Worm (Caenorhabditis elegans) whole organism, L4/young adult: Measurements from ENCODE around the gene ZK896.1.
"Not testable (repeated sequence)": the region's sequence is repeated elsewhere in the genome, so short reads cannot be mapped to it uniquely, and the experiment has no call there.

ENCODE experiments used
- W03F9.2 ChIP-seq: fragments of 150-350 bp; optimal IDR thresholded peaks from 2 replicates; lab custom pipeline; 2014; ENCODE audit warnings: missing biosample characterization, missing genetic modification characterization
- dao-5 ChIP-seq: sonication (generic microtip); optimal IDR thresholded peaks from 2 replicates; lab custom pipeline; 2016; ENCODE audit warnings: missing genotype, missing genetic modification characterization, moderate library complexity, missing compliant biosample characterization
- him-1 ChIP-seq: sonication (generic microtip); optimal IDR thresholded peaks from 2 replicates; lab custom pipeline; 2016; ENCODE audit warnings: missing genotype, missing genetic modification reagents, missing genetic modification characterization, missing compliant biosample characterization

Gene ZK896.1

DNA sequence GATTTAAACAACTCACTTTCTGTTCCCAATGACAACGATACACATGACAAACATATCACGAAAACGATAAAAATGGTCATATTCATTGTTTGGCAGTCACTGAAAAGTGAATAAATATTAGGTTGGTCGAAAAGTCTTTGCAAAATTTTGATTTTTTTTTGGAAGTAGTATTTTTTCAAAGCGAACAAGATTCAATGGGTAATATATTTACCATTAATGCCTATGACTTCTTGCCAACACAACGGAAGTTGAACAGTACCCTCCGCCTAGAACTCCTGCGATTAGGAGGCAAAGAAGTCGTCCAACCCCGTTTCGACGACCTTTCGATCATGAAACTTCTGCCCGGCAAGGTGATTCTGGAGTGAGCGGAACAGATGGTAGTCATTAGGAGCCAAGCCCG, at the start of gene ZK896.1:
Gene ZK896.1, minus strand, starts transcription at position 101 of the 400 bp plus-strand sequence.
- TF ChIP-seq W03F9.2, him-1, dao-5 (tag; lab: Kevin White, UChicago): not testable (repeated sequence)

DNA sequence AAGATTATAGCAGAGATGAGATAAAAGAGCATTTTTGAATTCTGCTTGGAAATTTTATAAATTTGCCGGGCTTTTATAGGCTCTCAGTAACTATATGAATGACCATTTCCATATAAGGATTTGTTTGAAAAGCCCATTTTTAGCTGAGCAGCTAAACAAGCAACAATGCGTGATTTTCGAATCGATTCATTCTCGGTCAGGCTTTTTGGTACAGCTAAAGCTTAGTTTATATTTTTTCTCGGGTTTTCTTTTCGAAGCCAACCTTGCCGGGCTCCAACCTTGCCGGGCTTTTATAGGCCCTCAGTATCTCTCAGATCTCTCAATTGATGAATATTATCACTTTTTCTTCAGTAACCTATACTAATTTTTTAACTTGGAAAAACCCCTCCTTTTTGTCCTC, 49.2 kb upstream of the ZK896.1 start, which contains the start of gene srlf-4:
Gene srlf-4, minus strand, starts transcription at position 101 of the 400 bp plus-strand sequence.
- no peak for TF ChIP-seq dao-5 (tag; lab: Kevin White, UChicago)
- no peak for TF ChIP-seq him-1 (tag; lab: Kevin White, UChicago)
- TF ChIP-seq W03F9.2 (tag; lab: Kevin White, UChicago), result no peak

DNA sequence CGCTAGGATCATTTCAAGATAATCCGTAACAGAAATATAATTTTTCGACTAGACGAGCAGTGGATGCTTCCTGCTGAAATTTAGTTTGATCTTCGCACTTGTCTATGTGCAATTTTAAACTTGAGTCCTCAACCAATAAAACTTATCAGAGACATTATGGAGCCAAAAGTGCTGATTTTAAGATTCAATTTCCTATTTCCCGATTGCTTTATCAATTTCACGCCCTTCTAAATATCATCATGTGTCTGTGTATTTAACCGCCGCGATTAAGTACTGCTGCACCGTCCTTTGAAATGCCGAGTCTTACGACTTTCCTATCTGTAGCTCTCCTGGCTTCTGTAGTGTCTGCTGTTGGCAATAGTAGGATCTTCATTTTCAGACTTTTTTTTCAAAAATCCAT, 45.9 kb upstream of the ZK896.1 start, which contains the start of gene C32H11.4:
Gene C32H11.4, plus strand, starts transcription at position 238 of the 400 bp plus-strand sequence.
- TF ChIP-seq W03F9.2 (tag; lab: Kevin White, UChicago), result no peak
- no peak for TF ChIP-seq him-1 (tag; lab: Kevin White, UChicago)
- no peak for TF ChIP-seq dao-5 (tag; lab: Kevin White, UChicago)

DNA sequence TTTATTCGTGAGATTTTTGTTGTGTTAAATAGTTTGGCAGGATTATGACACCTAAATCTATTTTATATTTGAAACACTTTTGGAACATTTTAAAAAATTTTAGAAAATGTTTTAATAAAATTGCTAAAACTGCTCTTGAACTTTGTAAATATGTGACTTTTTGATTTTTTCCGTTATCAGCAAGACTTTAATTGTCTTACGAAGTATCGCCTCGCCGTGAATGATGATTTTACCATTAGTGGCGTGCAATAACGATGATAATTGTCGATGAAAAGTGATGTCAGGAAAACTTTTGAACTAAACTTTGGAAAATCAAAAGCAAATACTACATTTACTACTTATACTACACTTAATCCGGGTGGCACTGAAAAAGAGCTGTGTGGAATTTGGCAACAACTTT, 45.4 kb upstream of the ZK896.1 start:
- no peak for TF ChIP-seq W03F9.2 (tag; lab: Kevin White, UChicago)
- TF ChIP-seq dao-5 (tag; lab: Kevin White, UChicago), result no peak
- no peak for TF ChIP-seq him-1 (tag; lab: Kevin White, UChicago)

DNA sequence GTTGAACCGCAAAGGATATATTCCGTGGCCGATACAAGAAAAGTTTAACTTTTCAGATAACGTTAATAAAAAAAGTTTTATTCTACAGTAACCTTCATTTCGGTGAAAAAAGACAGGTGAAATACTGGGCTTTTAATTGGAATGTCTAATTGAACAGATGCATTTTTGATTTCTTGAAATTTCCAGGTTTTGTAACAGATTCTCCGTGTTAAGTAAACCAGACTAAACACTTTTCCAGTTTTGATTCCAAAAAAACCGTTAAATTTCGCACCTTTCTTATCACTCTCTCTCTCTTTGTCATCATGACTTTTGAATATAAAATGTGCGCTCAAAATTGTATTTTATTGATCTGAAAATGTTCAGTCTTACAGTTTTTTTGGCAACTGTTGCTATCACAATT, 43.1 kb upstream of the ZK896.1 start, which contains the start of gene C32H11.3:
Gene C32H11.3, plus strand, starts transcription at position 301 of the 400 bp plus-strand sequence.
- TF ChIP-seq W03F9.2 (tag; lab: Kevin White, UChicago) (no peak), dao-5 (tag; lab: Kevin White, UChicago) (no peak), him-1 (tag; lab: Kevin White, UChicago) (no peak)

DNA sequence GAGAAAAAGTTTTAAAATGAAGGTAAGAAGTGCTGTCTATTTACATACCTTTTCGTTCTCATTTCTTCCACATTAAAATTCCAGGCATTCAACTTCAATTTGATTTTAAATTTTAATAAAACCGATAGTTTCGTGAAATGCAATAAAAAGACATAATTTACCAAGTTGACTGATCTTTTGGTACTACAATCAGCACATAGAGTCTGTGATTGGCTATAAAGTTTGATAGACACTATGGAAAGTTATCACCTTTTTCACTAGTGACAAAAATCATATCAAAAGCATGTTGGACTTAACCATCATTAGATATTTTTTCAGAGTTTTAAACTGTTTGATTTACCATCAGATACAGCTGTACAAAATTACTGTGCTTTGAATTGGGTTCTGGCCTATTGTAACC, 40.3 kb upstream of the ZK896.1 start, which contains the start of gene srz-15:
Gene srz-15, plus strand, starts transcription at position 301 of the 400 bp plus-strand sequence.
- TF ChIP-seq W03F9.2 (tag; lab: Kevin White, UChicago) (no peak), dao-5 (tag; lab: Kevin White, UChicago) (no peak), him-1 (tag; lab: Kevin White, UChicago) (no peak)

DNA sequence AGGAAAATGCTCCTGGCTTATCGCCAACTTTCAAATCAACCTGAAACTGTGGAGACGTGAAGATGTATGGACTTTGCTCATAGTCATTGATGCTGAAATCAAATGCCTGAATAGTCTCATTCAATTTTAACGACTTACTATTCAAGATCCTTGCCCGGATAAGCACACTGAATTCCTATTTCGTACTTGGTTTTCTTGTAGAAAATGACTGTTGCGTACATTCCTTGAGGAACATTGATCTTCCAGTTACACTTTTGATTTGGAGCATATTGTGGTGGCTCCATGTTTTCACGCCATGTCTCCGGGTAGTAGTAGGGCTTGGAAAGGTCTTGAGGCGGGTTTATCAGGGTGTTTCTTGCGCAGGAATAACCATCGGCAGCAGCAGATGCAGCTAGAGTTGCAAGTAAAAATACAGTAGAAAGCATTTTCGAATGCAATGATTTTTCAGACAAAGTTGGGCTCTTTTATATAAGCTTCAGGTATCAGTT, 39.4 kb upstream of the ZK896.1 start, which contains the start of gene irg-6:
Gene irg-6, minus strand, starts transcription at position 438 of the 488 bp plus-strand sequence.
- TF ChIP-seq him-1 (tag; lab: Kevin White, UChicago) (no peak), dao-5 (tag; lab: Kevin White, UChicago) (no peak), W03F9.2 (tag; lab: Kevin White, UChicago) (no peak)

DNA sequence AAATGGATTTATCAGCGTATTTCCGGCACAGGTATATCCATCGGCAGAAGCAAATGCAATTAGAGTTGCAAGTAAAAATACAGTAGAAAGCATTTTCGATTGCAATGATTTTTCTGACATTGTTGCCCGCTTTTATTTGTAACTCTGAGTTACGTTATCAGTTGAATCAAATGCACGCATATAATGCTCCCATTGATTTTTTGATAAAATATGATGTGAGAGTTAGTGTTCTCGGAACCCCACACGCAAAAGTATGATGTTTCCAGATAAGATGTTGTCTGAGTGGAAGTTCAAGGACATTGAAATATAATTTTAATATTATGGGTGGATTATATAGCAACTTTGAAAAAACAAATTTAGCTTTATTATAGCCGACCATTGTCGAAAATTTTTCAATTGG, 36.8 kb upstream of the ZK896.1 start, which contains the start of gene K08D8.5:
Gene K08D8.5, minus strand, starts transcription at position 140 of the 400 bp plus-strand sequence.
- TF ChIP-seq W03F9.2 (tag; lab: Kevin White, UChicago) (no peak), him-1 (tag; lab: Kevin White, UChicago) (no peak), dao-5 (tag; lab: Kevin White, UChicago) (no peak)

DNA sequence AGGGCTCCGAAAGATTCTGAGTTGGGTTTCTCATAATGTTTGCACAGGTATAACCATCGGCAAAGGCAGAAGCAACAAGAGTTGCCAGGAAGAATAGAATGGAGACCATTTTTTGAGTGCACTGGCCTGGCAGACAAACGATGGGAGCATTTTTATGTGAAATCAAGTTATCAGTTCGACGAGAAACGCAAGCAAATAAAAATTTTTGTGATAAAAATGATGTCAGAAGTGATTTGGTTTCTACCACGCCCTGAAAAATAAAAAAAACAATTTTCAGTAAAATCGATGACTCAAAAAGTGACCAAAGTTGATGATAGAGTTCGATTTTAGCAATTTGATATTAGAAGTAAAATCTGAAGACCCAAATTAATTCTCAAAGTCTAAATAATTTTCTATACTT, 34.7 kb upstream of the ZK896.1 start, which contains the start of gene K08D8.4:
Gene K08D8.4, minus strand, starts transcription at position 128 of the 400 bp plus-strand sequence.
- TF ChIP-seq dao-5 (tag; lab: Kevin White, UChicago) (no peak), him-1 (tag; lab: Kevin White, UChicago) (no peak), W03F9.2 (tag; lab: Kevin White, UChicago) (no peak)

DNA sequence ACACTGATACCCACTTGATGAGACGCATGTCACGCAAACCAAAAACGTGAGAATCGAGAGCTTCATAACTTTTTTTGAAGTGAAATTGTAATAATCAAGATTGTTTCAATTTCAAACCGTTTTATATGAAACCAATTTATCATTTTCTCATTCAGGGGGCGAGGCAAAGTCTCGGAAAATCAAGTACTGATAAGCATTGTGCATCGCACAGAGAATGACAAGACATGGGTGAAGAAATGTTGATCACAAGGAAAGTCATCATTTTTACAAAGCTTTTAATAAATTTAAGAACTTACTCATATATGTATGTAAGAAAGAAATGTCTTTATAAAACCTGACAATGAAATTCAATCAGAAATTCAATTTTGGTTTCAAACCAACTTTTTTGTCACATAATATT, 31.4 kb upstream of the ZK896.1 start, which contains the start of gene K08D8.3:
Gene K08D8.3, minus strand, starts transcription at position 131 of the 400 bp plus-strand sequence.
- TF ChIP-seq dao-5 (tag; lab: Kevin White, UChicago) (no peak), him-1 (tag; lab: Kevin White, UChicago) (no peak), W03F9.2 (tag; lab: Kevin White, UChicago) (no peak)

DNA sequence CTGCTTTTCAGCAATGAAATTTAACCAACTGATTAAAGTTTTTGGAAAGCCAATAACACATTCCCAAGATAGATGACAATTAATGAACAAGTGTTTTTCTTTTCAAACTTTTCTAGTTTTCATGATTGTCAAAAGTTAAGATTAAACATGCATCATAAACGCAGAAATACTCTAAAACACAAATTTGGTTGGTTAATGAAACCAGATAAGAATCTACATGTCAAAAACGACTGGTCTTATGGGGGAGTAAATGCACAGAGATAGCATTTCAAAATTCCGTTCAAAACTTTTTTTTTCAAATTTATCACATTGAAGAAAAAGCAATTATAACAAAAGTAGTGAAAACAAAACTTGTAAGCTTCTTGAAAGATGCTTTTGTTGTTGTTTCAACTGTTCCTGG, 28.5 kb upstream of the ZK896.1 start:
- TF ChIP-seq him-1 (tag; lab: Kevin White, UChicago), result no peak
- TF ChIP-seq W03F9.2 (tag; lab: Kevin White, UChicago), result no peak
- no peak for TF ChIP-seq dao-5 (tag; lab: Kevin White, UChicago)

DNA sequence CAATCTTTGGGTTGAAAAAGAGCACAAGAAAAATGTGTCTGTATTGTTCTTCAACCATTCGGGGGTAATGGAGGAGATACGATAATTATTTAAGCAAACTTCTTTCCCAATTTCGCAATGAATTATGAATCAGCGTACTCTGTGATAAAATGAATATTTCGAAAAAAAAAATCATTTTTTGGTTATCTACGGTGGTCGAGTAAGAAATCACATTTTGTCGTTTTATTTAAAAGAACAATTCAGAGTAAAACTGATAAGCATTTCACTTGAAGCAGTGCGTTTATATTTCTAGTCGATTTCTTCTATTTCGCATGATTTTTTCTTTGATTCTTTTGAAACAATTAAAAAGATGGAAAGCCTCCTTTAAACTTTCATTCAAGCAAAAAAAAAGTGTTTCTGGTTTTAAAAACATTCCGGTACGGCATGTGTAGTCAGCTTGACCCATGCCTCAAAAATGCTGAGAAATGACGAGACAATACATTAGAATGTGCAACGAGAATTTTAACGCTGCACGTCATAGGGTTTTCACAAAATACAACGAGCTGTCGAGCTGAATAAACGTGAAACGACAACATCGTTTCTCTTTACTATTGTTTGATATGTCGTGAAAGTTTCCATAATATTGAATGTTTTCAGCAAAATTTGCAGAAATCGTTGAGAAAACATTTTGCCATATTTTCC, 27.4 kb upstream of the ZK896.1 start, which contains the start of gene K08D8.2:
Gene K08D8.2, plus strand, starts transcription at position 631 of the 681 bp plus-strand sequence.
- TF ChIP-seq dao-5 (tag; lab: Kevin White, UChicago) (no peak), W03F9.2 (tag; lab: Kevin White, UChicago) (no peak), him-1 (tag; lab: Kevin White, UChicago) (no peak)

DNA sequence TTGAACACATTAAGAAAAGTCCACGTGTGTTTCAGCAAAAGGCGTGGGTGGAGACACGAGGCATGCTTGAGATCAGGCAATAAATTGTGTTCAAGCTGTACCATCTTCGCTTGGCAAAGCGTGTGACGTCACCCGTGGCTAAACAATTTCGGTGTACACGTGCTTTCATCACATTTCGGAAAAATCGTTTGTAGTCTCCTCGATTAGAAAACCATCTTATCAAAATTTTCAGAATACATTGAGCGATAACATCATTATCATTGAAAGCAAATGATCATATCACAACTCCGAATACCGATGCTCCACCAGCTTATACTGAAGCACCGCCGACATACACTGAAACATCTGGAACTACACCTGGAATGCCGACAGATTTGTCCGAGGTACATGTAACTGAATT, 26.4 kb upstream of the ZK896.1 start:
- TF ChIP-seq dao-5 (tag; lab: Kevin White, UChicago) (no peak), W03F9.2 (tag; lab: Kevin White, UChicago) (no peak), him-1 (tag; lab: Kevin White, UChicago) (no peak)
